Worm (Caenorhabditis elegans): ENCODE results near the gene lir-3.

lir-3 gene

ce11 chrII:11153800-11154199 is 30.8 kb downstream of the lir-3 start:
- TF ChIP-seq snpc-4 (GFP tag; optimal IDR thresholded peaks at IDR 0.05) (no peak), snpc-4 (tag; optimal IDR thresholded peaks at IDR 0.05) (no peak), Y95B8A.8 (GFP tag; IDR thresholded peaks at IDR 0.05) (no peak), nhr-80 (tag; optimal IDR thresholded peaks at IDR 0.05) (peak; percentile 74), tbp1 (GFP tag; optimal IDR thresholded peaks at IDR 0.05) (peak; percentile 19), sea-2 (GFP tag; IDR thresholded peaks at IDR 0.05) (no peak), mxl-1 (tag; optimal IDR thresholded peaks at IDR 0.05) (no peak), chd-7 (tag; optimal IDR thresholded peaks at IDR 0.05) (no peak), lir-1 (GFP tag; conservative IDR thresholded peaks at IDR 0.05) (no peak), F23B12.7 (tag; optimal IDR thresholded peaks at IDR 0.05; ENCODE audit: insufficient read depth) (peak; percentile 46), cebp-1 (GFP tag; IDR thresholded peaks at IDR 0.05) (peak; percentile 33; the same call in 1 of the 2 replicates), cebp-1 (tag; optimal IDR thresholded peaks at IDR 0.05) (peak; percentile 56), unc-62 (GFP tag; optimal IDR thresholded peaks at IDR 0.05) (peak; percentile 9), let-607 (tag; optimal IDR thresholded peaks at IDR 0.05) (peak in 1 of 2 experiments; percentile 10), Y79H2A.3 (GFP tag; conservative IDR thresholded peaks at IDR 0.05) (no peak), lsy-27 (tag; optimal IDR thresholded peaks at IDR 0.05; ENCODE audit: borderline replicate concordance, insufficient read depth) (no peak), B0336.3 (GFP tag; IDR thresholded peaks at IDR 0.05) (no peak)

- TF ChIP-seq nhr-27 (tag; optimal IDR thresholded peaks at IDR 0.05), result no peak
- no peak for TF ChIP-seq cebp-2 (GFP tag; IDR thresholded peaks at IDR 0.05)
- peak; percentile 31; the same call in 1 of the 2 replicates for TF ChIP-seq Y53G8AR.9 (GFP tag; conservative IDR thresholded peaks at IDR 0.05)
- no peak for TF ChIP-seq snpc-3.4 (tag; optimal IDR thresholded peaks at IDR 0.05)
- TF ChIP-seq pha-4 (tag; optimal IDR thresholded peaks at IDR 0.05), result no peak
- TF ChIP-seq lin-35 (GFP tag; optimal IDR thresholded peaks at IDR 0.05), result no peak
- TF ChIP-seq F22D6.2 (tag; optimal IDR thresholded peaks at IDR 0.05), result no peak
- TF ChIP-seq nhr-80 (tag; optimal IDR thresholded peaks at IDR 0.05), result peak; percentile 60
- no peak for TF ChIP-seq Y53F4B.3 (GFP tag; IDR thresholded peaks at IDR 0.05)
- no peak for TF ChIP-seq repo-1 (tag; optimal IDR thresholded peaks at IDR 0.05)
- no peak for TF ChIP-seq ceh-100 (GFP tag; IDR thresholded peaks at IDR 0.05)
- TF ChIP-seq mcd-1 (GFP tag; IDR thresholded peaks at IDR 0.05), result no peak
- TF ChIP-seq T07F8.4 (tag; optimal IDR thresholded peaks at IDR 0.05), result no peak
- no peak for TF ChIP-seq dpl-1 (GFP tag; optimal IDR thresholded peaks at IDR 0.05)
- 0 out of 2 replicates have a peak, but pooled peaks have one; percentile 11 for TF ChIP-seq dox-1 (GFP tag; IDR thresholded peaks at IDR 0.05)
These were observed 31.5 kb downstream of the lir-3 start for ce11 chrII:11153080-11153479.

ce11 chrII:11152495-11152894 is 32.1 kb downstream of the lir-3 start, which contains the start of gene pqm-1:
TSS of gene pqm-1 (minus strand) at chrII:11152595.
- TF ChIP-seq aptf-3 (GFP tag; IDR thresholded peaks at IDR 0.05), result no peak
- TF ChIP-seq hsf-1 (GFP tag; IDR thresholded peaks at IDR 0.05), result no peak
- TF ChIP-seq rec-8 (tag; optimal IDR thresholded peaks at IDR 0.05), result no peak
- TF ChIP-seq lir-1 (GFP tag; conservative IDR thresholded peaks at IDR 0.05), result no peak
- TF ChIP-seq unc-62 (GFP tag; optimal IDR thresholded peaks at IDR 0.05), result no peak
- no peak for TF ChIP-seq ceh-100 (GFP tag; IDR thresholded peaks at IDR 0.05)
- TF ChIP-seq attf-6 (GFP tag; IDR thresholded peaks at IDR 0.05), result no peak
- no peak for TF ChIP-seq ztf-22 (GFP tag; optimal IDR thresholded peaks at IDR 0.05)
- TF ChIP-seq F37B4.10 (GFP tag; IDR thresholded peaks at IDR 0.05), result no peak
- TF ChIP-seq F39B2.1 (GFP tag; IDR thresholded peaks at IDR 0.05), result no peak
- TF ChIP-seq ekl-4 (GFP tag; IDR thresholded peaks at IDR 0.05), result no peak
- TF ChIP-seq ztf-25 (GFP tag; IDR thresholded peaks at IDR 0.05), result no peak
- TF ChIP-seq rcor-1 (GFP tag; IDR thresholded peaks at IDR 0.05), result no peak
